Fruit fly (Drosophila melanogaster): Measurements from ENCODE around the gene TAF1B.

dm6 chr3R:10185986-10186385, 42.0 kb upstream of the TAF1B start:
- TF ChIP-seq psq (optimal IDR thresholded peaks at IDR 0.05) (no peak), CG8478 (optimal IDR thresholded peaks at IDR 0.05) (no peak), pan (optimal IDR thresholded peaks at IDR 0.05) (no peak), Dll (optimal IDR thresholded peaks at IDR 0.05) (no peak), usp (GFP tag; optimal IDR thresholded peaks at IDR 0.05) (no peak)

Data from whole organism.